Worm (Caenorhabditis elegans) whole organism, L3 larva: ENCODE results near the gene his-64.
"Not testable (repeated sequence)": the region's sequence is repeated elsewhere in the genome, so short reads cannot be mapped to it uniquely, and the experiment has no call there.

Source experiments
- R02D3.7 ChIP-seq: fragments of 150-350 bp; optimal IDR thresholded peaks from 2 replicates; lab custom pipeline; 2014; ENCODE audit warnings: missing biosample characterization, missing genetic modification characterization
- ZK546.5 ChIP-seq: sonication (generic microtip); optimal IDR thresholded peaks from 2 replicates; lab custom pipeline; 2017; ENCODE audit warnings: missing biosample characterization, missing genetic modification characterization
- ama-1 ChIP-seq: fragments of 150-350 bp; optimal IDR thresholded peaks from 2 replicates; lab custom pipeline; 2018
- ceh-16 ChIP-seq: sonication (generic microtip); optimal IDR thresholded peaks from 2 replicates; lab custom pipeline; 2017; ENCODE audit warnings: missing biosample characterization, missing genetic modification characterization
- ceh-9 ChIP-seq: sonication (generic microtip); optimal IDR thresholded peaks from 2 replicates; lab custom pipeline; 2018; ENCODE audit warnings: missing biosample characterization, missing genetic modification characterization
- daf-12 ChIP-seq: fragments of 150-350 bp; optimal IDR thresholded peaks from 2 replicates; lab custom pipeline; 2014; ENCODE audit warnings: missing biosample characterization, missing genetic modification reagents, missing genetic modification characterization
- egl-27 ChIP-seq: sonication (generic microtip); optimal IDR thresholded peaks from 4 replicates; lab custom pipeline; 2017; ENCODE audit warnings: missing biosample characterization, missing genetic modification reagents, missing genetic modification characterization
- elt-1 ChIP-seq: fragments of 150-350 bp; optimal IDR thresholded peaks from 2 replicates; lab custom pipeline; 2014; ENCODE audit warnings: missing biosample characterization, missing genetic modification characterization
- eor-1 ChIP-seq, 2 experiments: fragments of 150-350 bp; optimal IDR thresholded peaks; 2 replicates each; lab custom pipeline; 2014 to 2018; ENCODE audit warnings: missing biosample characterization in 2 of 2, missing genetic modification characterization in 2 of 2
- fkh-2 ChIP-seq: fragments of 150-350 bp; optimal IDR thresholded peaks from 2 replicates; lab custom pipeline; 2014; ENCODE audit warnings: missing biosample characterization, missing genetic modification reagents, missing genetic modification characterization
- hmg-11 ChIP-seq: sonication (generic microtip); optimal IDR thresholded peaks from 2 replicates; lab custom pipeline; 2016; ENCODE audit warnings: missing genetic modification characterization, missing compliant biosample characterization
- lin-39 ChIP-seq: fragments of 150-350 bp; optimal IDR thresholded peaks from 2 replicates; lab custom pipeline; 2018; ENCODE audit warnings: missing biosample characterization, missing genetic modification reagents, missing genetic modification characterization
- lsy-12 ChIP-seq: sonication (generic microtip); optimal IDR thresholded peaks from 2 replicates; lab custom pipeline; 2016; ENCODE audit warnings: mild to moderate bottlenecking, missing genetic modification characterization, missing compliant biosample characterization
- mdl-1 ChIP-seq: fragments of 150-350 bp; optimal IDR thresholded peaks from 2 replicates; lab custom pipeline; 2014; ENCODE audit warnings: missing biosample characterization, missing genetic modification characterization
- nfya-1 ChIP-seq: sonication (generic microtip); optimal IDR thresholded peaks from 2 replicates; lab custom pipeline; 2017; ENCODE audit warnings: missing genetic modification characterization, mild to moderate bottlenecking, missing compliant biosample characterization, antibody characterized with exemption, moderate library complexity; ENCODE audit not compliant: insufficient read depth
- nhr-11 ChIP-seq: fragments of 150-350 bp; optimal IDR thresholded peaks from 2 replicates; lab custom pipeline; 2014; ENCODE audit warnings: missing biosample characterization, missing genetic modification characterization
- nhr-12 ChIP-seq: fragments of 150-350 bp; optimal IDR thresholded peaks from 2 replicates; lab custom pipeline; 2014; ENCODE audit warnings: missing biosample characterization, missing genetic modification characterization
- nhr-25 ChIP-seq: sonication (generic microtip); optimal IDR thresholded peaks from 2 replicates; lab custom pipeline; 2017; ENCODE audit warnings: missing biosample characterization, missing genetic modification characterization
- nhr-28 ChIP-seq: fragments of 150-350 bp; optimal IDR thresholded peaks from 2 replicates; lab custom pipeline; 2014; ENCODE audit warnings: missing biosample characterization, missing genetic modification characterization
- nhr-43 ChIP-seq: sonication (generic microtip); optimal IDR thresholded peaks from 2 replicates; lab custom pipeline; 2016; ENCODE audit warnings: mild to moderate bottlenecking, missing genetic modification characterization, missing compliant biosample characterization; ENCODE audit not compliant: poor library complexity, severe bottlenecking
- nhr-67 ChIP-seq: fragments of 150-350 bp; optimal IDR thresholded peaks from 2 replicates; lab custom pipeline; 2014; ENCODE audit warnings: missing biosample characterization, missing genetic modification characterization
- pqm-1 ChIP-seq: fragments of 150-350 bp; optimal IDR thresholded peaks from 2 replicates; lab custom pipeline; 2017; ENCODE audit warnings: missing biosample characterization, missing genetic modification characterization, inconsistent platforms
- sea-2 ChIP-seq: fragments of 150-350 bp; sonication (generic microtip); optimal IDR thresholded peaks from 4 replicates; lab custom pipeline; 2014; ENCODE audit warnings: missing biosample characterization, missing genetic modification reagents, missing genetic modification characterization
- skn-1 ChIP-seq: fragments of 150-350 bp; optimal IDR thresholded peaks from 2 replicates; lab custom pipeline; 2014; ENCODE audit warnings: missing biosample characterization, missing genetic modification characterization
- snpc-4 ChIP-seq: fragments of 150-350 bp; optimal IDR thresholded peaks from 2 replicates; lab custom pipeline; 2014; ENCODE audit warnings: missing biosample characterization, missing genetic modification characterization
- unc-39 ChIP-seq: sonication (generic microtip); optimal IDR thresholded peaks from 4 replicates; lab custom pipeline; 2017; ENCODE audit warnings: missing biosample characterization, missing genetic modification characterization
- zag-1 ChIP-seq: fragments of 150-350 bp; optimal IDR thresholded peaks from 2 replicates; lab custom pipeline; 2014; ENCODE audit warnings: missing biosample characterization, missing genetic modification characterization
- ztf-11 ChIP-seq: fragments of 150-350 bp; optimal IDR thresholded peaks from 2 replicates; lab custom pipeline; 2014; ENCODE audit warnings: missing biosample characterization, missing genetic modification characterization
- ztf-4 ChIP-seq: fragments of 150-350 bp; optimal IDR thresholded peaks from 2 replicates; lab custom pipeline; 2014; ENCODE audit warnings: missing biosample characterization, missing genetic modification characterization

The his-64 gene

DNA sequence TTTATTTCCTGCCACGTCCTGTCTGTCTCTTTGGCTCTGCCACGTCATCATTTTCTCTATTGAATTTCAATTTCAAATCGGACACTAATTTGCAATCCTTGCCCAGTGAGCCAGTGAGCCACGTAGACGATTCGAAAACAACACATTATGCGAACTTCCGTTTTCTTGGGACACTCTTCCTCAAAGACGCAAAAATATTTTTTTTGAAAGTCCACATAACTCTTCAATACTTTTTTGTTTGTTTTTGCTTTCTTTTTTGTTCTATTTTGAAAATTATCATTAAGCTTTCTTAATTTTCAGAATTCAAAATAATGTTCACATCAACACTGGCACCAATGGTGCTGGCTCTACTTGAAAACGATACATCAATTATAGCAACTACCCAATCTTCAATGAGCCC, 12.7 kb upstream of the his-64 start, which contains the start of gene tag-89:
TSS of gene tag-89 (plus strand) at position 301 of the 400 bp plus-strand sequence.
- no peak for TF ChIP-seq elt-1
- no peak for TF ChIP-seq nhr-11 (tag; lab: Kevin White, UChicago)
- no peak for TF ChIP-seq nhr-12 (tag; lab: Kevin White, UChicago)
- TF ChIP-seq, all 47 proteins: peak for 0

DNA sequence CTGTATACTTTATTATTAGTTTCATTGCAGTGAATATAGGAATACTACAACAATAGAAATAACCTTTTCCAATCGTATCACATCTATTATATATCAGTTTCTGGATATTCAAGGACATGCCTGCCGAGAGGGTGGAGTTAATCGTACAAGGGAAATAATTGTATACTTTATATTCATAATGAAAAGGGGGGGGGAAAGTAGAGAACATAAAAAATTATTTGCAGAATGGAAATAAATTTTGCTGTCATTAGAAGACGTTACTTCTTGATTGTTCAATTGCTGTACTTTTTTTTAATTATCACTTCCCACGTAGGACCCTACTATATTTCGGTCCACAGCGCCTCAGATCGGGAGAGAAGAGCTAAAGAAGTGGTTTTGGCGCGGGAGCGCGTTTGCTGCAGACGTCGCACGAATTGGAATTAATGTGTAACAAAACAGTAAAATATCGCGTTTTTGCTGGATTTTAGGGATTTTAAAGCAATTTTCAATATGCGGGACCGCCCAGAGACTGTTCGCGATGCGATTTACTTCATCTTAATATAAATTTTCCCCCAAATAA, 8.6 kb upstream of the his-64 start, which contains the start of gene dsl-6:
TSS of gene dsl-6 (minus strand) at position 51 of the 559 bp plus-strand sequence.
- not testable (repeated sequence) for TF ChIP-seq eor-1 (tag; optimal IDR thresholded peaks at IDR 0.05; lab: Kevin White, UChicago); unc-39 (tag; lab: Kevin White, UChicago); fkh-2 (tag; lab: Kevin White, UChicago)

DNA sequence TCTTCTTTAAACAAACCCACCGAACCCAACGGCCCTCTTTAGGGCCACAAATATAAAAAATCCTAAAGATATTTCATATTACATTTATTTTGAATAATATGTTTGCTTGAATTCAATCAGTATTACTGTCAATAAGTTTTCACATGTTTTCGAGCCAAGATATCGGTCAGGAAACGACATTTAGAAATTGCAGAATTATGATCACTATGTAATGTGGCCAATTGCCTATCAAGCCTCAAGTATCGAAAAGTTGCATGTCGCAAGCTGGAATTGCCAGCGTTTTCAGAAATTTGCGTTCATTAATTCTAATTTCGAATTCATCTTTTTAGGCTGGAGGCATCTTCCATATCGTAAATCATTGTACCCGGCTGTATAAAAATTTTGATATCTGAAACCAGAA, 5.4 kb upstream of the his-64 start:
- no peak for TF ChIP-seq ama-1
- TF ChIP-seq daf-12 = no peak
- TF ChIP-seq sea-2 (GFP tag; lab: Kevin White, UChicago) = no peak
- no peak for TF ChIP-seq nhr-67
- no peak for TF ChIP-seq elt-1
- TF ChIP-seq nhr-25 (tag; lab: Kevin White, UChicago) = no peak
- no peak for TF ChIP-seq snpc-4
- TF ChIP-seq mdl-1 (tag; lab: Kevin White, UChicago) = no peak
- TF ChIP-seq lin-39 (tag; lab: Kevin White, UChicago) = no peak
- TF ChIP-seq zag-1 (tag; lab: Kevin White, UChicago) = no peak
- no peak for TF ChIP-seq ztf-11 (tag; lab: Kevin White, UChicago)
- TF ChIP-seq pqm-1 (tag; lab: Kevin White, UChicago) = no peak

DNA sequence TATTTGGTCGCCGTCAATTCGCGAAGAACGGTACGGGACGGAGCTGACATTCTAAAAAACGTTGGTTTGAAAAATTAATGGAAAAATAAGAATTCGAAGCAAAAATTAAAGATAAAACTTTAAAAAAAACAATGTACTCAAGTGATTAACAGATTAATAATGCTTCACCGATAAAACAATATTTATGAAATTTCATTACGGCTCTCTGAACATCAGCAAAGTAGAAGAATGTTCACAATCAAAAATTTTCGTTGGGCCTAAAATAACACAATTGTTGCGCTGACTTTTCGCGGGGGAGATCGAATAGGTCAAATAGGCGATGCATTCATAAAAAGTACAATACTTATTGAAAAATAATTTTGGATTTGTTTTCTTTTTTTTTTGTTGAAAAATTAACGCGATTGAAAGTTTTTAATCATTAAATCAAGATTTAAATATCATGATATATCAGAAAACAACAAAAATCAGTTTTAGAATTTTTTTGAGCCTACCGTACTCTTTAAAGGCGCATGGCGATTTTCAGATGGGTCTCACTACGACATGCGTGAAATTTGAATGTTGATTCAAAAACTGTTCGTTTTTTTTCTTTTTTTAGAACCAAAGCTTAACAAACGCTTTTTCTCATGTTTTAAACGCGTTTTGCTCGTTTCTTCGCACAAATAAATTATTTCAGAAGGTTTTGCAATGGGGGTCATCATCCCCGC, 3.5 kb upstream of the his-64 start, which contains the start of the genes memi-3 and cyp-31A2:
TSS of gene memi-3 (minus strand) at position 51 of the 704 bp plus-strand sequence.
TSS of gene cyp-31A2 (plus strand) at position 674 of the 704 bp plus-strand sequence.
- TF ChIP-seq mdl-1 (tag; lab: Kevin White, UChicago) (no peak), unc-39 (tag; lab: Kevin White, UChicago) (no peak), daf-12 (no peak), R02D3.7 (tag; lab: Kevin White, UChicago) (no peak), sea-2 (GFP tag; lab: Kevin White, UChicago) (no peak), skn-1 (no peak), eor-1 (tag; optimal IDR thresholded peaks at IDR 0.05; lab: Kevin White, UChicago) (no peak), ZK546.5 (tag; lab: Kevin White, UChicago) (no peak), nhr-43 (no peak), nfya-1 (tag; lab: Kevin White, UChicago) (no peak), nhr-67 (no peak), ceh-16 (tag; lab: Kevin White, UChicago) (no peak), nhr-28 (tag; lab: Kevin White, UChicago) (no peak), ceh-9 (tag; lab: Kevin White, UChicago) (no peak)

DNA sequence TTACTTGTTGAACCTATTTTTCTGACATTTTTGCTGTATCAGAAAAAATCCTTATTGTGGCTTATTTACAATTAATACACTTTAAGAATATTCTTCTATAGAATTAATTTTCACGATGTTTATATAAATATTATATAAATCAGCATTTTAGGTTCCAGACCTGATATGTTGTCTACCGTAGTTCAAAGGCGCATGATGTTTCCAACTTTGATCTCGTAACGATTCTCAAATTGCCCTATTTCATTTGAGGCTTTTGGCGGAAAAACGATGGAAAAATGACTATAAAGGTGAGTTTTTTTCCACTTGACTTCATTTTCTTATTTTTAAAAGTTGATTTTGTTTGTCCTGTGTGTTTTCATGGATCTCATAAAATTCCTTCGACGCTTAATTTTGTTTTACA, 3.2 kb downstream of the his-64 start, which contains the start of gene gfat-2:
TSS of gene gfat-2 (plus strand) at position 145 of the 400 bp plus-strand sequence.
- TF ChIP-seq mdl-1 (tag; lab: Kevin White, UChicago) = no peak
- TF ChIP-seq sea-2 (GFP tag; lab: Kevin White, UChicago) = no peak
- no peak for TF ChIP-seq hmg-11 (tag; lab: Kevin White, UChicago)

DNA sequence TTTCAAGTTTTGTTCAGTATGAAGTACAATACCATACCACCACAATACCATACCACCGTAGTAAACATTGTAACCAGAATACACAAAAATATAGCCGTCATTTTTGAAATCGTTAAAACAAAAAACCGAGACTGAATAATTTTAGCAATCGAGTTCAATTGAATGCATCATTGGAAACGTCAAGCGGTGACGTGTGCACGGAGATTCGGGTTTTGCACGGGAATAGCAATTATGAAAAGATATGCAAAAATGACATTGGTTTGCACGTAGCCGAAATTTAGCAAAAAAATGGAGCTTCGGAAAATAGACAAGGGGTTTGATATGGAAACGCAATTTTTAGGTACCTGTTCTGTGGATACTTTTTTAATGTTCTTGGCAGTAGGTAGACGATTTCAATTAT, 8.0 kb downstream of the his-64 start, which contains the start of gene F22B3.10:
TSS of gene F22B3.10 (minus strand) at position 101 of the 400 bp plus-strand sequence.
- no peak for TF ChIP-seq ztf-4 (tag; lab: Kevin White, UChicago)
- no peak for TF ChIP-seq ZK546.5 (tag; lab: Kevin White, UChicago)
- no peak for TF ChIP-seq R02D3.7 (tag; lab: Kevin White, UChicago)
- TF ChIP-seq nhr-67 = no peak
- no peak for TF ChIP-seq elt-1
- no peak for TF ChIP-seq egl-27 (tag; lab: Kevin White, UChicago)
- TF ChIP-seq pqm-1 (tag; lab: Kevin White, UChicago) = no peak
- no peak for TF ChIP-seq lin-39 (tag; lab: Kevin White, UChicago)
- TF ChIP-seq lsy-12 (tag; lab: Kevin White, UChicago) = no peak
- TF ChIP-seq, all 47 proteins: peak for 0
